Fruit fly (Drosophila melanogaster): Measurements from ENCODE around the gene comm.

comm gene

DNA sequence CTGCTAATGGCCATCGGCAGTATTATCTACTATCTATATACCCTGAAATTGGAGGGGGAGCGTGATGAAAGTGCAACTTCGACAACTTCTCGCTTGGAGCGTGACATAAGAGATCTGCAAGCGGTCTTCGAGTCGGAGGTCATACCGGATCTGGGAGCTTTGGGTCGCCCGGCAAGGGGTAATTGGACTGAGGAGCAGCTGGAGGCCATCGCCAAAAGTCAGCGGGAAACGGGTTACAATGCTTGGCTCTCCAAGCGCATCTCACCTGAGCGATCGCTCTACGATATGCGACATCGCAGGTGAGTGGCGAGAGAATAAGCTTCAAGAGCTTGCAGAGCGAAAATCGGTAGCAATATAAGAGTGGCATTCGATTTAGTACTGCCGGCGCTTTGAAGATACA lies 44.2 kb downstream of the comm start:
- TF ChIP-seq Hr39 (GFP tag; optimal IDR thresholded peaks at IDR 0.05), result no peak
- TF ChIP-seq CG4318 (GFP tag; optimal IDR thresholded peaks at IDR 0.05), result no peak
- no peak for TF ChIP-seq CG8319 (GFP tag; optimal IDR thresholded peaks at IDR 0.05)
- TF ChIP-seq Eip78C (GFP tag), result peak; percentile 13
- 0 out of 3 replicates have a peak, but pooled peaks have one; percentile 29 for TF ChIP-seq CG6163 (GFP tag; IDR thresholded peaks at IDR 0.05)
- TF ChIP-seq Sox15 (GFP tag; optimal IDR thresholded peaks at IDR 0.05), result no peak
- TF ChIP-seq Hr38 (GFP tag; optimal IDR thresholded peaks at IDR 0.05), result no peak
- TF ChIP-seq CG6276 (GFP tag; optimal IDR thresholded peaks at IDR 0.05), result no peak
- no peak for TF ChIP-seq ss (GFP tag; optimal IDR thresholded peaks at IDR 0.05)
- TF ChIP-seq net (GFP tag; optimal IDR thresholded peaks at IDR 0.05), result no peak
- TF ChIP-seq Eip75B (GFP tag; optimal IDR thresholded peaks at IDR 0.05), result no peak
- TF ChIP-seq svp (GFP tag), result peak; percentile 39
- TF ChIP-seq CG11294 (GFP tag; IDR thresholded peaks at IDR 0.05), result no peak
- no peak for TF ChIP-seq Lpt (GFP tag; optimal IDR thresholded peaks at IDR 0.05)
- no peak for TF ChIP-seq dac (GFP tag; optimal IDR thresholded peaks at IDR 0.05)

DNA sequence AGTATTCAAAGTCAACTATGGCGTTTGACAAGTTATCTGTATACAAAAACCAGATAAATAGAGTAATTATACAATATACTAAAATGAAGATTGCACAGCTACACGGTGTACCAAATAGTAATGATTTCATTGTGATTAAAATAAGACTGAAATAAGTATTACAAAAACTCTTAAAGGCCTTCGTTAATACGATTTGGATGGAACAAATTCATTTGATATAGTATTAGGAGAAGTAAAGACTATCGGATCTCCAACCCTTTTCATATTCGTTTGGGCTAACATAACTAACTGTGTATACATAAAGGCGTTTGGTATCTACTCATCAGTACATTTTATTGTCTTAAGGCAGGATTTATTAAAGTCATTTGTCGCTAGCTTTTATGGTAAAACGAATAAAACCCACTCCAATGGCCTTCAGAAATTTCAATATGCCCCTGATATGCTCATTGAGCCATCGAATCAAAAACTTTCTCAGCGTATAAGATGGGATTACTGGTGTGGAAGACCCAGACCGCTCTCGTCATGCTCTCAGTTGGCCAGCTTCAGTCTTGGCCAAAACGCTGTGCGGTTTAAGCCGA lies 44.8 kb downstream of the comm start, which contains the start of the genes CG7579 and Pgant8:
Gene CG7579, minus strand, starts transcription at position 101 of the 578 bp plus-strand sequence.
Gene Pgant8, plus strand, starts transcription at position 528 of the 578 bp plus-strand sequence.
- TF ChIP-seq CG9139 (GFP tag; optimal IDR thresholded peaks at IDR 0.05) (no peak), Eip75B (GFP tag; optimal IDR thresholded peaks at IDR 0.05) (no peak), fd85E (GFP tag; optimal IDR thresholded peaks at IDR 0.05) (no peak), CG6163 (GFP tag; IDR thresholded peaks at IDR 0.05) (no peak), Lpt (GFP tag; optimal IDR thresholded peaks at IDR 0.05) (no peak), Met (GFP tag; optimal IDR thresholded peaks at IDR 0.05) (no peak), fkh (GFP tag; optimal IDR thresholded peaks at IDR 0.05) (no peak), Smox (GFP tag; optimal IDR thresholded peaks at IDR 0.05) (no peak)

DNA sequence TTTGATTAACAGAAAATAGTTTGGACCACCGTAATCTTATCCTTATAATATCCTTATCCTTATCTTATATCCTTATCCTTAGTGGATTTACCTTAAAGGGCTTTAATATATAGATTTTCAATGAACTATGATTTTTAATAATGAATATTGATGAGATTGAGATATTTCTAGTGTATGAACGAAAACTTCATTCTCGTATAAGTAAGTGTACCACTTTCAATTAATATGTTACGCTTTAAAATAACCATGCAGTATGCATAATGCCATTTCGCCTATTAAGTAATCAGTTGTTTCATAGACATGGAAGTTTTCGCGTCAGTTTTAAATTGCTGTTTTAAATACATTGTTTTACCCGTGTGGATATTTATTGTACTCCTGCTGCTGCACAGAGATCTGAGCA lies 48.8 kb downstream of the comm start, which contains the start of gene CG7304:
Gene CG7304, plus strand, starts transcription at position 301 of the 400 bp plus-strand sequence.
- TF ChIP-seq CG15336 (GFP tag; IDR thresholded peaks at IDR 0.05), result no peak
- no peak for TF ChIP-seq pdm3 (GFP tag; optimal IDR thresholded peaks at IDR 0.05)
- TF ChIP-seq Met (GFP tag; optimal IDR thresholded peaks at IDR 0.05), result no peak
- TF ChIP-seq CG16779 (tag; optimal IDR thresholded peaks at IDR 0.05), result no peak
- TF ChIP-seq Eip93F (GFP tag; optimal IDR thresholded peaks at IDR 0.05), result no peak

DNA sequence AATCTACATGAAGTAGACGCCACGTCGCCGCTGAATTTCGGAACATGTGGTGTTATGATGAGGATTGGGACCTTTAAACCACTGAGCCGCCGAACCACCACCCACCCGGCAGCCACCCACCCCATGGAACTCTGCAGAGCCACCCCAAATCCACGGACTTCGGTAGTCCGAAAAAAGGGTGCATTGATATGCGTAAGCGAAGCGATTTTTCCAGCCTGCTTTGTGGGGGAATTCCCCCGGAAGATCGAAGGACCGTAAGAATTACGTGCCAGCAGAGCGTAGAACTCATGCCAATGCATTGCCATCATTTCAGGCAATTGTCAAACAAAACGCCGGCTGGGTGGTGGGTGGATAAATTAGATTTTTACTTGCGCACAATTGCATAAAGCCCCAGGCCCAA lies 49.9 kb downstream of the comm start:
- TF ChIP-seq Sox14 (GFP tag; optimal IDR thresholded peaks at IDR 0.05), result no peak
- no peak for TF ChIP-seq Ets96B (tag; optimal IDR thresholded peaks at IDR 0.05)
- TF ChIP-seq CG11294 (GFP tag; IDR thresholded peaks at IDR 0.05), result no peak
- TF ChIP-seq ss (GFP tag; optimal IDR thresholded peaks at IDR 0.05), result no peak

DNA sequence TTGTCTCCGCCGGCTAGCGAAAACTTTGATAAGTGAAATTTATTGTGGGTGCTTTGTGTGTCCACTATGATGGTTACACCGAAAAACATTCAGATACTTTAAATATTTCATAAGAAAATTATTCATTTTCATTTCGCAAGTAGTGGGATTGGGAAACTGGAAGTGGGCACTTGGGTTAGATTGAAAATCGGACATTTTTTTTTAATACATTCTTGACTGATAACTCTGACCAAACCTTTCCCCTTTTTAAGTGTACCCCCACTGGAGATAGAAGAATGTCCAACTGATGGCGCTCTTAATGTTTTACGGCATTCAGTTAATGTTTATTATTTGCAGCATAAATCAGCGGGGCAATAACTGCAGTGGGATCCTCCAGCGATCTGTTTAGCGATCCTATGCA lies 50.6 kb downstream of the comm start:
- TF ChIP-seq Hr38 (GFP tag; optimal IDR thresholded peaks at IDR 0.05) (no peak), Eip78C (GFP tag) (peak; percentile 49), fkh (GFP tag; optimal IDR thresholded peaks at IDR 0.05) (no peak), Met (GFP tag; optimal IDR thresholded peaks at IDR 0.05) (no peak), CG10631 (GFP tag; optimal IDR thresholded peaks at IDR 0.05) (peak; percentile 9), Sox102F (GFP tag; optimal IDR thresholded peaks at IDR 0.05) (no peak), net (GFP tag; optimal IDR thresholded peaks at IDR 0.05) (no peak), Ets96B (tag; optimal IDR thresholded peaks at IDR 0.05) (peak; percentile 15), CG6808 (GFP tag; optimal IDR thresholded peaks at IDR 0.05) (no peak)

DNA sequence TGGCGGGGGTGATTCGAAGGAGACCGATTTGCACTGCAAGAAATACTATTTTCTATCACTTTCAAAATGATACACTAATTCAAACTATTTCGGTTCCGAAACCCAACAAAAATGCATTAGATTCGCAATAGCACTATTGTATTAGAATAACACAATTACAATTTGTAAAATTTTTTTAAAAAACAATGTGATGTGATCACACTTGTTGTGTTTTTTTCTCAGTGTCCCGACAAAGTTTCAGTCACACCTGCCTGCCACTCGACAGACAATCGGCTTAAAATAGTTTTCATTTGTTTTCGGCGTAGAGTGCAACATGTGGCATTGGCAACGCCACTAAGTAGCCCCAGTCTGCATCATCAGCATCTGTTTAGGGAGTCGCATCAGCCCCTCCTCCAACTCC lies 53.1 kb downstream of the comm start:
- TF ChIP-seq CG3919 (GFP tag; optimal IDR thresholded peaks at IDR 0.05) (peak; percentile 20), CG8632 (GFP tag; optimal IDR thresholded peaks at IDR 0.05) (no peak), CG6163 (GFP tag; IDR thresholded peaks at IDR 0.05) (0 out of 3 replicates have a peak, but pooled peaks have one; percentile 44), Sox14 (GFP tag; optimal IDR thresholded peaks at IDR 0.05) (no peak), CG15336 (GFP tag; IDR thresholded peaks at IDR 0.05) (no peak), Hr4 (GFP tag; optimal IDR thresholded peaks at IDR 0.05) (peak; percentile 35), CG10631 (GFP tag; optimal IDR thresholded peaks at IDR 0.05) (peak; percentile 21), spab (GFP tag; optimal IDR thresholded peaks at IDR 0.05) (no peak), lz (GFP tag; optimal IDR thresholded peaks at IDR 0.05) (no peak), Ets21C (GFP tag; optimal IDR thresholded peaks at IDR 0.05) (no peak), Eip78C (GFP tag) (peak; percentile 62), Eip75B (GFP tag; optimal IDR thresholded peaks at IDR 0.05) (no peak), net (GFP tag; optimal IDR thresholded peaks at IDR 0.05) (peak; percentile 16), Blimp-1 (GFP tag; optimal IDR thresholded peaks at IDR 0.05) (no peak), fd85E (GFP tag; optimal IDR thresholded peaks at IDR 0.05) (no peak), CG6808 (GFP tag; optimal IDR thresholded peaks at IDR 0.05) (no peak), CG34406 (GFP tag; optimal IDR thresholded peaks at IDR 0.05) (no peak), CG10669 (GFP tag; optimal IDR thresholded peaks at IDR 0.05) (peak; percentile 4), Ets96B (tag; optimal IDR thresholded peaks at IDR 0.05) (no peak), CG32006 (GFP tag; optimal IDR thresholded peaks at IDR 0.05) (peak; percentile 49), vri (GFP tag; optimal IDR thresholded peaks at IDR 0.05) (no peak)
